Fruit fly (Drosophila melanogaster) S2 (cell line): ENCODE results near the gene CG15888.

Source experiments
- CG8478 ChIP-seq: fragments of >200 bp; optimal IDR thresholded peaks from 2 replicates; lab custom pipeline; 2018
- CTCF ChIP-seq, 2 experiments: fragments of >200 bp; optimal IDR thresholded peaks; 2 replicates each; lab custom pipeline; 2018

- no peak for TF ChIP-seq CG8478
- no peak for TF ChIP-seq CTCF (optimal IDR thresholded peaks at IDR 0.05; lab: Kevin White, UChicago)
Measured at dm6 chr3R:13286118-13286579, at the start of gene CG15888.
